Worm (Caenorhabditis elegans) whole organism, L4 larva: ENCODE measurements around the gene EGAP1.5.
A peak's percentile ranks its signal among the peaks of the same experiment; 100 is the strongest.

Experiments used
- D1046.2 ChIP-seq: fragments of 200-800 bp; sonication (Bioruptor generic); IDR thresholded peaks from 2 replicates; pipeline ENCODE4 v1.3.6; 2022; ENCODE audit warnings: missing genetic modification characterization, missing compliant biosample characterization
- aha-1 ChIP-seq: fragments of 150-350 bp; peaks from one replicate; lab custom pipeline; 2014; ENCODE audit warnings: missing biosample characterization, missing genetic modification characterization
- ama-1 ChIP-seq: fragments of 150-350 bp; optimal IDR thresholded peaks from 2 replicates; lab custom pipeline; 2014; ENCODE audit warnings: inconsistent platforms, mixed read lengths
- ceh-32 ChIP-seq: sonication (generic microtip); optimal IDR thresholded peaks from 2 replicates; lab custom pipeline; 2016; ENCODE audit warnings: mild to moderate bottlenecking, missing genetic modification characterization, missing compliant biosample characterization; ENCODE audit not compliant: poor library complexity
- ceh-44 ChIP-seq: fragments of 200-800 bp; sonication (Bioruptor generic); IDR thresholded peaks from 2 replicates; pipeline ENCODE4 v1.3.6; 2022; ENCODE audit warnings: missing genetic modification reagents, missing genetic modification characterization, missing compliant biosample characterization
- cey-2 ChIP-seq: sonication (generic microtip); optimal IDR thresholded peaks from 3 replicates; lab custom pipeline; 2017; ENCODE audit warnings: missing genetic modification characterization, mild to moderate bottlenecking, missing compliant biosample characterization, antibody characterized with exemption, borderline replicate concordance; ENCODE audit not compliant: insufficient read depth
- daf-16 ChIP-seq, 3 experiments: sonication (generic microtip); optimal IDR thresholded peaks; 2 replicates each; lab custom pipeline; 2016 to 2017; ENCODE audit warnings: missing genetic modification characterization in 3 of 3, missing genetic modification reagents in 3 of 3, mild to moderate bottlenecking in 2 of 3, missing compliant biosample characterization in 2 of 3, missing biosample characterization in 1 of 3, moderate library complexity in 1 of 3
- dmd-6 ChIP-seq: fragments of 200-800 bp; sonication (Bioruptor generic); IDR thresholded peaks from 2 replicates; pipeline ENCODE4 v1.3.6; 2022; ENCODE audit warnings: missing genetic modification reagents, missing genetic modification characterization, missing compliant biosample characterization
- dmd-8 ChIP-seq: fragments of 200-800 bp; sonication (Bioruptor generic); IDR thresholded peaks from 2 replicates; pipeline ENCODE4 v1.3.6; 2022; ENCODE audit warnings: missing genetic modification characterization, missing compliant biosample characterization
- dpl-1 ChIP-seq: fragments of 150-350 bp; optimal IDR thresholded peaks from 2 replicates; lab custom pipeline; 2014; ENCODE audit warnings: missing biosample characterization, missing genetic modification reagents, missing genetic modification characterization
- dve-1 ChIP-seq: sonication (generic microtip); optimal IDR thresholded peaks from 2 replicates; lab custom pipeline; 2017; ENCODE audit warnings: antibody characterized with exemption, mild to moderate bottlenecking, missing genetic modification characterization, missing compliant biosample characterization; ENCODE audit not compliant: insufficient read depth
- egl-43 ChIP-seq: fragments of 200-800 bp; sonication (Bioruptor generic); IDR thresholded peaks from 2 replicates; pipeline ENCODE4 v1.3.6; 2022; ENCODE audit warnings: missing genetic modification reagents, missing genetic modification characterization, missing compliant biosample characterization
- fkh-10 ChIP-seq: fragments of 150-350 bp; optimal IDR thresholded peaks from 2 replicates; lab custom pipeline; 2014; ENCODE audit warnings: missing biosample characterization, missing genetic modification reagents, missing genetic modification characterization
- hif-1 ChIP-seq, 2 experiments: sonication (generic microtip); optimal IDR thresholded peaks; 2 replicates each; lab custom pipeline; 2016 to 2017; ENCODE audit warnings: missing compliant biosample characterization in 2 of 2, missing genetic modification characterization in 2 of 2, missing genetic modification reagents in 2 of 2, missing genotype in 2 of 2, mild to moderate bottlenecking in 1 of 2
- hlh-11 ChIP-seq: fragments of 200-800 bp; sonication (Bioruptor generic); optimal IDR thresholded peaks from 2 replicates; lab custom pipeline; 2018; ENCODE audit warnings: mild to moderate bottlenecking, missing genetic modification characterization, missing compliant biosample characterization
- hlh-30 ChIP-seq: sonication (generic microtip); optimal IDR thresholded peaks from 2 replicates; lab custom pipeline; 2017; ENCODE audit warnings: antibody characterized with exemption, mild to moderate bottlenecking, missing genetic modification characterization, missing compliant biosample characterization; ENCODE audit not compliant: insufficient read depth
- hmg-1.1 ChIP-seq: fragments of 200-800 bp; sonication (Bioruptor generic); IDR thresholded peaks from 2 replicates; pipeline ENCODE4 v1.3.6; 2022; ENCODE audit warnings: missing genetic modification reagents, missing genetic modification characterization, missing compliant biosample characterization
- lim-7 ChIP-seq: fragments of 200-800 bp; sonication (Bioruptor generic); IDR thresholded peaks from 2 replicates; pipeline ENCODE4 v1.3.6; 2022; ENCODE audit warnings: missing genetic modification characterization, missing compliant biosample characterization
- lin-13 ChIP-seq: fragments of 150-350 bp; optimal IDR thresholded peaks from 2 replicates; lab custom pipeline; 2014; ENCODE audit warnings: missing biosample characterization, missing genetic modification reagents, missing genetic modification characterization
- madf-9 ChIP-seq: fragments of 200-800 bp; sonication (Bioruptor generic); conservative IDR thresholded peaks from 2 replicates; pipeline ENCODE4 v1.3.6; 2022; ENCODE audit warnings: missing genetic modification reagents, missing genetic modification characterization, missing compliant biosample characterization
- mes-2 ChIP-seq: sonication (generic microtip); optimal IDR thresholded peaks from 2 replicates; lab custom pipeline; 2016; ENCODE audit warnings: missing genotype, mild to moderate bottlenecking, missing genetic modification characterization, missing compliant biosample characterization; ENCODE audit not compliant: poor library complexity, severe bottlenecking
- mxl-3 ChIP-seq: fragments of 200-800 bp; sonication (Bioruptor generic); optimal IDR thresholded peaks from 2 replicates; lab custom pipeline; 2018; ENCODE audit warnings: mild to moderate bottlenecking, missing genetic modification characterization, missing compliant biosample characterization
- nhr-102 ChIP-seq: sonication (generic microtip); optimal IDR thresholded peaks from 2 replicates; lab custom pipeline; 2016; ENCODE audit warnings: mild to moderate bottlenecking, missing genetic modification characterization, moderate library complexity, missing compliant biosample characterization
- nhr-111 ChIP-seq: fragments of 200-800 bp; sonication (Bioruptor generic); optimal IDR thresholded peaks from 2 replicates; lab custom pipeline; 2018; ENCODE audit warnings: mild to moderate bottlenecking, missing genetic modification characterization, missing compliant biosample characterization
- nhr-237 ChIP-seq: sonication (generic microtip); optimal IDR thresholded peaks from 2 replicates; lab custom pipeline; 2017; ENCODE audit warnings: missing biosample characterization, missing genetic modification characterization
- nhr-28 ChIP-seq: fragments of 150-350 bp; optimal IDR thresholded peaks from 2 replicates; lab custom pipeline; 2014; ENCODE audit warnings: missing biosample characterization, missing genetic modification characterization
- nhr-6 ChIP-seq: fragments of 150-350 bp; optimal IDR thresholded peaks from 2 replicates; lab custom pipeline; 2014; ENCODE audit warnings: missing biosample characterization, missing genetic modification characterization
- php-3 ChIP-seq: fragments of 200-800 bp; sonication (Bioruptor generic); IDR thresholded peaks from 2 replicates; pipeline ENCODE4 v1.3.6; 2022; ENCODE audit warnings: missing genetic modification reagents, missing genetic modification characterization, missing compliant biosample characterization
- pqm-1 ChIP-seq: sonication (generic microtip); optimal IDR thresholded peaks from 2 replicates; lab custom pipeline; 2017; ENCODE audit warnings: missing biosample characterization, missing genetic modification characterization
- saeg-2 ChIP-seq: fragments of 200-800 bp; sonication (Bioruptor generic); IDR thresholded peaks from 2 replicates; pipeline ENCODE4 v1.3.6; 2022; ENCODE audit warnings: missing genetic modification reagents, missing genetic modification characterization, missing compliant biosample characterization
- unc-62 ChIP-seq, 3 experiments: fragments of 150-350 bp in 1 of 3; sonication (generic microtip); optimal IDR thresholded peaks in 2 of 3; peaks in 1 of 3; 1 replicate in 1 of 3; 2 replicates in 2 of 3; lab custom pipeline; 2014 to 2017; ENCODE audit warnings: missing biosample characterization in 3 of 3, missing genetic modification characterization in 3 of 3, missing genetic modification reagents in 3 of 3, missing genotype in 1 of 3
- zfp-2 ChIP-seq: sonication (generic microtip); optimal IDR thresholded peaks from 2 replicates; lab custom pipeline; 2016; ENCODE audit warnings: mild to moderate bottlenecking, missing genetic modification characterization, missing compliant biosample characterization
- zfp-3 ChIP-seq: fragments of 200-800 bp; sonication (Bioruptor generic); conservative IDR thresholded peaks from 2 replicates; pipeline ENCODE4 v1.3.6; 2022; ENCODE audit warnings: missing genetic modification reagents, missing genetic modification characterization, missing compliant biosample characterization

Gene EGAP1.5

DNA sequence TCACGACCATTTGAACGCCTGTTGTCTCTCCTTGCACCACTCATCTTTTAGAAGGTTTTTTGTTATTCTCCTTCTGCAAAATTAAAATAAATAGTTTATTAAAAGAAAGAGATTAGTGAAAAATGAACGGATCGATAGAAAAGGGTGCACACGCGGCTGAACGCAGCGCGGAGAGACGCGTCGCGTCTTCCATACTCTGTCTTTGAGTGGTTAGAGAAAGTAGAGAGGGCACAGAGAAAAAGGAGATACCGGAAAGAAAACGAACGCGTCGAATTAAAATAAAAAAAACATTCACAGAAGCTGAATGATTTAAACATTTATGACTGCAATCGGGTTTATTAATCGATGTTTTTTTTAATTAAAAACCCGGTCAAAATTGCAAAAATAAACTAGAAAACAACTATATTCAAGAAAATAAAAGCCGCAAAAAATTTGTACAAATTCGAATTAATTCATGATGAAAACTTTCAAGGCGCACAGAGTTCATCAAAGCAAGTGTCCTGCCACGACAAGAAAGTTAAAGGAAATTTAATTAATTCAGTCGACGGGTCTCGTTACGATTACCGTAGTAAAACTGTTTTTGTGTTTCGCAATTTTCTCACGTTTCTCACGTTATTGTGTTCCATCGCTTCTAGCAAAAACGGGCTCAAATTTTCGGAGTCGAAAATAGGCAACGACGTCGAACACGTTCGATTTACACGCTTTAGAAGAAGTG is 26.8 kb downstream of the EGAP1.5 start, which contains the start of the genes nono-1 and nop-1 (continued):
- no peak for TF ChIP-seq hmg-1.1
- no peak for TF ChIP-seq nhr-102 (tag; lab: Kevin White, UChicago)
- no peak for TF ChIP-seq nhr-237
- no peak for TF ChIP-seq nhr-111 (GFP tag; lab: Kevin White, UChicago)
- TF ChIP-seq daf-16 (GFP tag; optimal IDR thresholded peaks at IDR 0.05; lab: Kevin White, UChicago): no peak
- TF ChIP-seq daf-16 (tag; optimal IDR thresholded peaks at IDR 0.05; lab: Kevin White, UChicago): no peak
- no peak for TF ChIP-seq ama-1 (lab: Kevin White, UChicago)

DNA sequence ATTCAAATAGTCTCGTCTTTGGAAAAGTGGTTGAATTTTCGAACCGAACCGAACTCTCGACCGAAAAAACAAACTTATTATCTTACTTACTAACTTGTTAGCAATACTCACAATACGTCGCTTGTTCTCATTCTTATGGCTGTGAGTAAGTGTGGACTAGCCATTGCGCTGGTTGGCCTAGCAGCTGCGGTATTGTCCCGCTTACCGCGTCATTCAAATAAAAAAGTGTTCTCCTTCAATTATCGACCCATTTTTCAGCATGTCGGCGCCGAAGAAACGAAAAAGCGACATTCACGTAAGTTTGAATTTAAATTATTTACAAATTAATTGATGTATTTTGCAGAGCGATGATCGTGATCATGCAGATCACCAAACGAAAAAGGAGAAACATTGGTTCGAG is 27.5 kb downstream of the EGAP1.5 start:
- TF ChIP-seq unc-62 (GFP tag; optimal IDR thresholded peaks at IDR 0.05 in 1 of 2; lab: Kevin White, UChicago): no peak
- TF ChIP-seq unc-62 (tag; optimal IDR thresholded peaks at IDR 0.05; lab: Kevin White, UChicago): no peak
- no peak for TF ChIP-seq madf-9 (GFP tag; lab: Robert Waterston, UW)
- TF ChIP-seq zfp-2 (tag; lab: Kevin White, UChicago): no peak
- no peak for TF ChIP-seq php-3 (GFP tag; lab: Robert Waterston, UW)
- no peak for TF ChIP-seq dve-1
- TF ChIP-seq mes-2 (tag; lab: Kevin White, UChicago): peak; percentile 73
- TF ChIP-seq zfp-3 (GFP tag; lab: Robert Waterston, UW): no peak
- TF ChIP-seq nhr-102 (tag; lab: Kevin White, UChicago): no peak
- TF ChIP-seq pqm-1: no peak
- TF ChIP-seq fkh-10: no peak
- TF ChIP-seq nhr-6 (tag; lab: Kevin White, UChicago): no peak
- TF ChIP-seq dmd-8 (GFP tag; lab: Robert Waterston, UW): no peak
- no peak for TF ChIP-seq hif-1 (tag; optimal IDR thresholded peaks at IDR 0.05; lab: Kevin White, UChicago)
- TF ChIP-seq lim-7 (GFP tag; lab: Robert Waterston, UW): no peak
- peak; percentile 2 for TF ChIP-seq dpl-1 (GFP tag; lab: Kevin White, UChicago)
- no peak for TF ChIP-seq egl-43 (GFP tag; lab: Robert Waterston, UW)
- no peak for TF ChIP-seq lin-13

DNA sequence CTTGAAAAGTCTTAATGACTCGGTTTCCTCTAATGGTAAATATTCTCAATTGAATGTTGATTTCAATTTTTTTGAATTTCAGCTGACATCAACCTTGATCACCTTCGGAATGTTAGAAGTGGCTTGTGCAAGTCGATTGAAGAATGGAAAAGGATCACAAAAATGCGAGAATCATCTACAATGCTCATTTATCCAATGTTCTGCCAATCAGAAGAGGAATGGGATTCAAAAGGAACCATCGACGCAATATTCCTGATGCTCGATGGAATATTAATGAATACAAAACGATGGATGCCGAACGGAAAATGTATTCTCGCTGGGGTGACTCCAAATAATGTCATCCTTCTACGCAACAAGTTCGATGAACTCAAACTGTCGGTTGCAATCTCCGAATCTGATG is 30.0 kb downstream of the EGAP1.5 start:
- TF ChIP-seq aha-1 (tag; lab: Kevin White, UChicago): peak; percentile 96
- TF ChIP-seq ceh-44 (GFP tag; lab: Robert Waterston, UW): no peak
- TF ChIP-seq, all 104 proteins: peak for 1

DNA sequence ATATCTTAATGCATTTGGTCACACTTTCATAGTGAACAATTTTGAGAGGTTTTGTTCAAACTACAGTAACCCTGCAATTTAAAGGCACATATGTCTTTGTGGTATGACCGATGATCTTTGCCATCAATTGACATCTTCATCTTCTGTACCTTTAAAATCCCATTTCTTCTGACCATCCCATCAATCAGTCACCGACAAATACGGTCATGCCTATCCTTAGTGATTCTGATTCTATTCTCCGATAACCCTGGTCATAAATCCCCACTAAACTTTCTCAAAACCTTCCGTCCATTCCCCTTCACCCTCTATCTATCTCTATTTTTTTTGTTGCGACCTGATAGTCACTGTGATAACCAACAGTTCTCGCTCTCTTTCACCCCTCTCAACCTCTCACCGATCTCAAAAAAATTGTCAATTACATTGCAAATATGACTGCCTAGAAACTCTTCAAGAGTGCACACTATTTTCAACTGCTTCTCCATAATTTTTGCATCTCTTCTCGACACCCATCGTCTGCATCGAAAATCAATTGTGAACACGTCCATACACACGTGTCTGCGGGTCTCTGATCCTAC is 32.6 kb downstream of the EGAP1.5 start:
- TF ChIP-seq hlh-30 (peak; percentile 7), zfp-2 (tag; lab: Kevin White, UChicago) (no peak), hlh-11 (tag; lab: Kevin White, UChicago) (peak; percentile 48), nhr-28 (peak; percentile 40), pqm-1 (peak; percentile 70), D1046.2 (GFP tag; lab: Robert Waterston, UW) (no peak), ceh-32 (tag; lab: Kevin White, UChicago) (no peak), cey-2 (tag; lab: Kevin White, UChicago) (no peak), nhr-6 (tag; lab: Kevin White, UChicago) (no peak), unc-62 (GFP tag; optimal IDR thresholded peaks at IDR 0.05 in 1 of 2; lab: Kevin White, UChicago) (peak in 1 of 2 experiments; percentile 63), unc-62 (tag; optimal IDR thresholded peaks at IDR 0.05; lab: Kevin White, UChicago) (no peak), nhr-102 (tag; lab: Kevin White, UChicago) (no peak), mes-2 (tag; lab: Kevin White, UChicago) (no peak), mxl-3 (GFP tag; lab: Kevin White, UChicago) (peak; percentile 76), saeg-2 (GFP tag; lab: Robert Waterston, UW) (no peak), dmd-6 (GFP tag; lab: Robert Waterston, UW) (peak; percentile 41; the same call in 1 of the 2 replicates)
- TF ChIP-seq, all 104 proteins: peak for 7
